Worm (Caenorhabditis elegans): ENCODE measurements around the gene BE10.5.

The BE10.5 gene

DNA sequence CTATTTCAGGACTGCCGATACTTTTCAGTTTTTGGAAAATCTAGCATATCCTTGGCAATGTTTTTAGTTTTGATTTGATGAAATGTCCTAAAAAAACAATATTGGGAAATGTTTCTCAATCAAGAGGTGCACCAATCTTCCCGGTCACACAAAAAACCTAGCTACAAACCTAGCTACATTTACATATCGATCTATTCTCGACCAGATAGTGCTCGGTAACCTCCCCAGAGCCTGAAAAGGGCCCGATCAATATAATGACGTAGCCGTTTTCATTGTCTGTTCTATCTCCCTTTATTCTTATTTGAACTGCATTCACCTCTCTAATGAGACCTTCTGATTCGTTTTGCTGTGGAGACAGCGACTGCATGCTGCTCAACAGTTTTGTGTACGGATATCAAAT, 1.1 kb upstream of the BE10.5 start, which contains the start of gene BE10.3:
Gene BE10.3, plus strand, starts transcription at position 301 of the 400 bp plus-strand sequence.
- no peak for TF ChIP-seq ceh-34 (tag; optimal IDR thresholded peaks at IDR 0.05)
- TF ChIP-seq sox-4 (tag; optimal IDR thresholded peaks at IDR 0.05): no peak
- TF ChIP-seq T23F11.4 (GFP tag; optimal IDR thresholded peaks at IDR 0.05): no peak
- TF ChIP-seq pha-4 (tag; optimal IDR thresholded peaks at IDR 0.05): no peak
- TF ChIP-seq nhr-11 (tag; optimal IDR thresholded peaks at IDR 0.05): no peak
- TF ChIP-seq unc-86 (tag; optimal IDR thresholded peaks at IDR 0.05): no peak
- no peak for TF ChIP-seq unc-3 (GFP tag; conservative IDR thresholded peaks at IDR 0.05)
- TF ChIP-seq unc-3 (tag; optimal IDR thresholded peaks at IDR 0.05): no peak
- no peak for TF ChIP-seq pha-2 (tag; optimal IDR thresholded peaks at IDR 0.05)
- no peak for TF ChIP-seq unc-55 (GFP tag; optimal IDR thresholded peaks at IDR 0.05)
- no peak for TF ChIP-seq pros-1 (tag; optimal IDR thresholded peaks at IDR 0.05)

DNA sequence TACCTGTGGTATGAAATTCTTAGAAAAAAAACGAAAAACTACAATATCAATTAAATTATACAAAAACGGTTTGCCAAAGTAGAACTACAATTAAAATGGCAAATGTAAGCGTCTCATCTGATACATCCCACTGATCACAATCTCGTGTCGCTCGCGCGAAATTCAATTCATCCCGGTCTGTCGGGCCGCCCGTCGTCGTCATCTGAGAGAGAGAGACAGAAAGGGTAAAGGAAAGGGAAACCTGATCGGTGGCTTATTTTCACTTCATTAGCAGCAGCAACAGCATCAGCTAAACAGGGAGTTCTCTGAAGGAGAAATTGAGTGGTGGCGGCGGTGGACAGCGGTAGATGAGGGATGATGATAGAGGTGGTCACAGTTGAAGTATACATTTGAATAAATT, 6.1 kb downstream of the BE10.5 start:
- TF ChIP-seq pag-3 (tag; optimal IDR thresholded peaks at IDR 0.05; ENCODE audit: borderline replicate concordance) (no peak), ceh-14 (tag; optimal IDR thresholded peaks at IDR 0.05) (no peak), ceh-30 (tag; optimal IDR thresholded peaks at IDR 0.05) (no peak), pros-1 (tag; optimal IDR thresholded peaks at IDR 0.05) (no peak), fkh-6 (tag; optimal IDR thresholded peaks at IDR 0.05) (no peak), rnt-1 (tag; optimal IDR thresholded peaks at IDR 0.05) (peak; percentile 69)

DNA sequence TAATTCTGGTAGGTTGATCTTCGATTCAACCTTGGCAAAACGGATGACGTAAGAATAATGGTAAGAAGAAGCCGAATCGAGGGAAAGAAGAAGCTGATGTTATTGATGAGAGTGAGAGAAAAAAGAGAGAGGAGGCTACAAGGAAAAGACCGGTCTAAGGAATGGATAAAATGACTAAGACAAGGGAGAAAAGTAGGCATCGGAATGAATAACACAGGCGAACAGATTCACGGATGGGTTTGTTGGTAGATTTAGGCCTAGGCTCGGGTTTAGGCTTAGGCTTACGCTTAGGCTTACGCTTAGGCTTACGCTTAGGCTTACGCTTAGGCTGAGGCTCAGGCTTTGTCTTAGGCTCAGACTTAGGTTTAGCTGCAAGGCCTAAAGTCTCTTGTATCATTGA, 8.1 kb downstream of the BE10.5 start, which contains the start of gene agmo-1:
Gene agmo-1, minus strand, starts transcription at position 101 of the 400 bp plus-strand sequence.
- TF ChIP-seq fax-1 (tag; optimal IDR thresholded peaks at IDR 0.05) (no peak), ceh-19 (GFP tag; optimal IDR thresholded peaks at IDR 0.05) (no peak), pha-2 (tag; optimal IDR thresholded peaks at IDR 0.05) (no peak), pat-9 (tag; optimal IDR thresholded peaks at IDR 0.05) (no peak), ceh-9 (tag; optimal IDR thresholded peaks at IDR 0.05) (no peak), ceh-22 (tag; optimal IDR thresholded peaks at IDR 0.05) (no peak), ceh-2 (tag; optimal IDR thresholded peaks at IDR 0.05) (no peak), F13H6.1 (tag; optimal IDR thresholded peaks at IDR 0.05) (no peak), ztf-16 (tag; optimal IDR thresholded peaks at IDR 0.05) (no peak), ahr-1 (tag; optimal IDR thresholded peaks at IDR 0.05) (no peak), dve-1 (tag; optimal IDR thresholded peaks at IDR 0.05) (no peak)

DNA sequence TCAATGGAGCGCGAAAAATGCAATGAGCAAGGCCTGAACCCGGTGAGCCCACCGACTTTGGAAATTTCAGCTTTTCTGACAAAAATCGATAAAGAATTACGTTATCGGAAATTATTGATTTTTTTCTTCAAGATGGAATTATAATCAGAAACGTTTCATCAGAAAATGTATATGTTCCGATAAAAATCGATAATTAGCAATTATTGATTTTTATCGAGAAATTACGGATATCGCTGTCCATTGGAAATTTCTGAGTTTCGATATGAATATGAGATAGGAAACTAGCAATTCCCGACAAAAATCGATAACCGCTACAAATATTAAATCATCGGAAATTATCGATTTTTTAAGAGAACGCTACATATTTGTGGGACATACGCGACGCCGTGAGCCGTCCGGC, 12.4 kb downstream of the BE10.5 start:
- TF ChIP-seq sox-4 (tag; optimal IDR thresholded peaks at IDR 0.05) (no peak), ets-4 (tag; optimal IDR thresholded peaks at IDR 0.05) (no peak), ref-2 (tag; optimal IDR thresholded peaks at IDR 0.05) (no peak), fax-1 (tag; optimal IDR thresholded peaks at IDR 0.05) (no peak), ceh-2 (tag; optimal IDR thresholded peaks at IDR 0.05) (no peak), sox-2 (GFP tag; IDR thresholded peaks at IDR 0.05) (no peak), syd-9 (tag; optimal IDR thresholded peaks at IDR 0.05) (no peak), pax-1 (tag; optimal IDR thresholded peaks at IDR 0.05) (no peak), lim-6 (tag; optimal IDR thresholded peaks at IDR 0.05) (no peak), tbx-2 (tag; optimal IDR thresholded peaks at IDR 0.05) (no peak), hlh-13 (GFP tag; optimal IDR thresholded peaks at IDR 0.05) (no peak), elt-4 (tag; optimal IDR thresholded peaks at IDR 0.05) (no peak), nfya-1 (tag; optimal IDR thresholded peaks at IDR 0.05) (no peak), dmd-4 (tag; optimal IDR thresholded peaks at IDR 0.05; ENCODE audit: borderline replicate concordance) (no peak)

DNA sequence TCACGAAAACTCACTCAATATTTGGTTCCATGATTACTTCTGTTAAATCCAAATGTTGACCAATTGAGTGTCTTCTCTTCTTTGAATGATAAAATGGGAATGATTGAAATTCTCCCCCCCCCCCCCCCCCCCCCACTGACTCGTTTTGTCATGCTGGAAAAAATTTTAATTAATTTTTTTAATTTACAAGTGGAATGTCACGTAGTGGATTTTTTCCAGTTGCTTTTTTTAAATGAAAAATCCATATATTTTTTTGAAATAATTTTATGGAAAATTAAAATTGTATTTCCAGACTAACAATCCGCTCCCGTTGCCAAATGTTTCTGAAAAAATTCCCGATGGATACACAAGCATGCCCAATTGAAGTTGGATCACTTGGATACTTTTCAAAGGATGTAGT, 17.2 kb downstream of the BE10.5 start, which contains the start of gene BE10.1:
Gene BE10.1, minus strand, starts transcription at position 101 of the 400 bp plus-strand sequence.
- TF ChIP-seq zip-5 (tag; optimal IDR thresholded peaks at IDR 0.05) (no peak), gmeb-2 (tag; optimal IDR thresholded peaks at IDR 0.05) (no peak), fkh-10 (GFP tag; optimal IDR thresholded peaks at IDR 0.05) (no peak), ceh-31 (tag; optimal IDR thresholded peaks at IDR 0.05) (no peak), madf-2 (tag; optimal IDR thresholded peaks at IDR 0.05) (no peak), eyg-1 (tag; optimal IDR thresholded peaks at IDR 0.05) (no peak), lim-6 (tag; optimal IDR thresholded peaks at IDR 0.05) (no peak), ceh-14 (tag; optimal IDR thresholded peaks at IDR 0.05) (no peak), ceh-24 (tag; optimal IDR thresholded peaks at IDR 0.05) (no peak), unc-3 (GFP tag; conservative IDR thresholded peaks at IDR 0.05) (no peak), unc-3 (tag; optimal IDR thresholded peaks at IDR 0.05) (no peak), K09A11.1 (tag; optimal IDR thresholded peaks at IDR 0.05; ENCODE audit: insufficient read depth) (no peak), odd-2 (tag; optimal IDR thresholded peaks at IDR 0.05) (no peak), mec-3 (tag; optimal IDR thresholded peaks at IDR 0.05; ENCODE audit: borderline replicate concordance) (no peak), hlh-13 (GFP tag; optimal IDR thresholded peaks at IDR 0.05) (no peak), ceh-9 (tag; optimal IDR thresholded peaks at IDR 0.05) (no peak), ref-2 (tag; optimal IDR thresholded peaks at IDR 0.05) (no peak)
